Fruit fly (Drosophila melanogaster) whole organism, embryonic: ENCODE data around the gene CG4467.

Experiments used
- CG12942 ChIP-seq: fragments of 200-800 bp; sonication (Bioruptor generic); optimal IDR thresholded peaks from 3 replicates; lab custom pipeline; 2016; ENCODE audit warnings: missing biosample characterization, missing genetic modification characterization
- CG16813 ChIP-seq: fragments of 200-800 bp; sonication (Bioruptor generic); IDR thresholded peaks from 3 replicates; pipeline ENCODE4 v1.3.6; 2022; ENCODE audit warnings: missing biosample characterization, missing genetic modification characterization; ENCODE audit not compliant: partially characterized antibody
- CG1832 ChIP-seq: fragments of 200-800 bp; sonication (Bioruptor generic); optimal IDR thresholded peaks from 2 replicates; lab custom pipeline; 2017; ENCODE audit warnings: missing biosample characterization, mild to moderate bottlenecking, missing genetic modification characterization, inconsistent platforms
- CG18619 ChIP-seq: fragments of 200-800 bp; sonication (Bioruptor generic); optimal IDR thresholded peaks from 3 replicates; lab custom pipeline; 2017; ENCODE audit warnings: missing biosample characterization, mild to moderate bottlenecking, missing genetic modification characterization
- CG3163 ChIP-seq: fragments of 200-800 bp; sonication (Bioruptor generic); optimal IDR thresholded peaks from 3 replicates; lab custom pipeline; 2016; ENCODE audit warnings: missing biosample characterization, missing genetic modification characterization
- Dref ChIP-seq: fragments of 200-800 bp; sonication (Bioruptor generic); IDR thresholded peaks from 2 replicates; pipeline ENCODE4 v1.3.6; 2022; ENCODE audit warnings: missing biosample characterization, missing genetic modification characterization
- Fer2 ChIP-seq: fragments of 200-800 bp; sonication (Bioruptor generic); optimal IDR thresholded peaks from 2 replicates; lab custom pipeline; 2018; ENCODE audit warnings: missing biosample characterization, mild to moderate bottlenecking, missing genetic modification characterization, moderate library complexity
- da ChIP-seq: fragments of 200-800 bp; sonication (Bioruptor generic); optimal IDR thresholded peaks from 2 replicates; lab custom pipeline; 2016; ENCODE audit warnings: missing biosample characterization, missing genetic modification characterization
- eyg ChIP-seq: fragments of 200-800 bp; sonication (Bioruptor generic); optimal IDR thresholded peaks from 3 replicates; lab custom pipeline; 2016; ENCODE audit warnings: missing biosample characterization, missing genetic modification characterization
- nau ChIP-seq: fragments of 200-800 bp; sonication (Bioruptor generic); optimal IDR thresholded peaks from 3 replicates; lab custom pipeline; 2017; ENCODE audit warnings: missing biosample characterization, mild to moderate bottlenecking, missing genetic modification characterization, missing genetic modification reagents
- pnt ChIP-seq: fragments of 200-800 bp; sonication (Bioruptor generic); optimal IDR thresholded peaks from 3 replicates; lab custom pipeline; 2016; ENCODE audit warnings: missing biosample characterization, missing genetic modification characterization
- unc-4 ChIP-seq: fragments of 200-800 bp; sonication (Bioruptor generic); IDR thresholded peaks from 2 replicates; pipeline ENCODE4 v1.3.6; 2022; ENCODE audit warnings: missing biosample characterization, missing genetic modification characterization; ENCODE audit not compliant: partially characterized antibody
- vvl ChIP-seq: fragments of 200-800 bp; sonication (Bioruptor generic); IDR thresholded peaks from 2 replicates; pipeline ENCODE4 v1.3.6; 2022; ENCODE audit warnings: missing biosample characterization, missing genetic modification characterization

DNA sequence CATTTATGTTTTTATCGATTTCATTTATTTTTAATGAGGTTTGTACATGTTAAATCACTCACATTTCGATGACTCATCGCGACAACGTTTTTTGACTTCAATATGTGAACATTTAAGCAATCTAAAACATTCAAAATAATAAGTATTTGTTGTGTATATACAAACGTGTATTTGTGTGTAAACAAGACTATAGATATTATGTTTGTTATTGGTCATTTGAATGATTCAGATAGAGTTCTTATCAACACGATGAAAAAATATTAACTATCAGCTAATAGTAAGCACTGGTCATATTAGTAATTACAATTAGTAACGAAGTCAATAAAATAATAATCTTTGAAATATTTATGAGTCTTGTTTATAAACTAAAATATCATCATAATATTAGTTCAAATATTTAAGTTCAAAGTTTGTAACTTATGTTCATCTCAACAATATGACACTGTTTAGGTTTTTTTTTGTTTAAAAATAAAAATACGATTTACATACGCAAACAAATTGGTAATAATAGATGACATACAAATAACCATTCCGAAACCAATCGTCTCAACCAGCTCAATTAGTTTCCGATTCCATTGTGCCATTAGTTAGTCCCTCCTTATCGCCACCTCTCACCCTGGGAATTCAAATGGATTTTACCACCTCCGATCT is 67.6 kb downstream of the CG4467 start:
- TF ChIP-seq CG3163 (no peak), CG1832 (GFP tag; lab: Kevin White, UChicago) (no peak), vvl (no peak), pnt (GFP tag; lab: Kevin White, UChicago) (no peak), Fer2 (tag; lab: Kevin White, UChicago) (no peak), nau (peak; percentile 49), CG16813 (GFP tag; lab: Robert Waterston, UW) (no peak), CG12942 (GFP tag; lab: Kevin White, UChicago) (no peak), unc-4 (GFP tag; lab: Robert Waterston, UW) (no peak), da (no peak), CG18619 (no peak), eyg (no peak), Dref (GFP tag; lab: Robert Waterston, UW) (no peak)
